Fruit fly (Drosophila melanogaster) whole organism, prepupa: ENCODE data around the gene Ifrd1.
A peak's percentile ranks its signal among the peaks of the same experiment; 100 is the strongest.

Experiments
- Blimp-1 ChIP-seq: fragments of 200-800 bp; sonication (Bioruptor generic); optimal IDR thresholded peaks from 3 replicates; lab custom pipeline; 2017; ENCODE audit warnings: missing biosample characterization, missing genetic modification characterization, mild to moderate bottlenecking, moderate library complexity, missing genetic modification reagents
- CG10631 ChIP-seq: fragments of 200-800 bp; sonication (Bioruptor generic); optimal IDR thresholded peaks from 2 replicates; lab custom pipeline; 2016; ENCODE audit warnings: missing biosample characterization, missing genetic modification characterization
- CG11294 ChIP-seq: fragments of 200-800 bp; sonication (Bioruptor generic); IDR thresholded peaks from 2 replicates; pipeline ENCODE4 v1.3.6; 2022; ENCODE audit warnings: missing biosample characterization, missing genetic modification characterization
- CG1621 ChIP-seq: fragments of 200-800 bp; sonication (Bioruptor generic); optimal IDR thresholded peaks from 3 replicates; lab custom pipeline; 2018; ENCODE audit warnings: missing biosample characterization, mild to moderate bottlenecking, missing genetic modification characterization
- CG16779 ChIP-seq: fragments of 200-800 bp; sonication (Bioruptor generic); optimal IDR thresholded peaks from 3 replicates; lab custom pipeline; 2017; ENCODE audit warnings: missing biosample characterization, mild to moderate bottlenecking, missing genetic modification characterization
- CG3032 ChIP-seq: fragments of 200-800 bp; optimal IDR thresholded peaks from 2 replicates; lab custom pipeline; 2019; ENCODE audit warnings: missing biosample characterization, mild to moderate bottlenecking, missing genetic modification characterization, moderate library complexity
- CG32006 ChIP-seq: fragments of 200-800 bp; sonication (Bioruptor generic); optimal IDR thresholded peaks from 3 replicates; lab custom pipeline; 2017; ENCODE audit warnings: missing biosample characterization, mild to moderate bottlenecking, missing genetic modification characterization
- CG34406 ChIP-seq: fragments of 200-800 bp; sonication (Bioruptor generic); optimal IDR thresholded peaks from 3 replicates; lab custom pipeline; 2016; ENCODE audit warnings: missing biosample characterization, missing genetic modification characterization
- CG3919 ChIP-seq: fragments of 200-800 bp; sonication (Bioruptor generic); optimal IDR thresholded peaks from 3 replicates; lab custom pipeline; 2016; ENCODE audit warnings: missing biosample characterization, missing genetic modification characterization
- CG4318 ChIP-seq: fragments of 200-800 bp; sonication (Bioruptor generic); optimal IDR thresholded peaks from 3 replicates; lab custom pipeline; 2017; ENCODE audit warnings: missing biosample characterization, mild to moderate bottlenecking, missing genetic modification characterization
- CG6163 ChIP-seq: fragments of 200-800 bp; sonication (Bioruptor generic); IDR thresholded peaks from 3 replicates; pipeline ENCODE4 v1.3.6; 2022; ENCODE audit warnings: missing biosample characterization, missing genetic modification characterization
- CG6792 ChIP-seq: fragments of 200-800 bp; sonication (Bioruptor generic); optimal IDR thresholded peaks from 3 replicates; lab custom pipeline; 2016; ENCODE audit warnings: missing biosample characterization, missing genetic modification characterization
- CG7368 ChIP-seq: fragments of 200-800 bp; sonication (Bioruptor generic); optimal IDR thresholded peaks from 3 replicates; lab custom pipeline; 2016; ENCODE audit warnings: missing biosample characterization, missing genetic modification characterization
- CG8119 ChIP-seq: fragments of 200-800 bp; sonication (Bioruptor generic); IDR thresholded peaks from 3 replicates; pipeline ENCODE4 v1.3.6; 2022; ENCODE audit warnings: missing biosample characterization, missing genetic modification characterization
- CG9139 ChIP-seq: fragments of 200-800 bp; sonication (Bioruptor generic); optimal IDR thresholded peaks from 3 replicates; lab custom pipeline; 2017; ENCODE audit warnings: missing biosample characterization, mild to moderate bottlenecking, missing genetic modification characterization
- Eip78C ChIP-seq: fragments of 200-800 bp; sonication (Bioruptor generic); peaks from one replicate; lab custom pipeline; 2016; ENCODE audit warnings: missing biosample characterization, missing genetic modification characterization
- Ets96B ChIP-seq: fragments of 200-800 bp; optimal IDR thresholded peaks from 2 replicates; lab custom pipeline; 2019; ENCODE audit warnings: missing biosample characterization, mild to moderate bottlenecking, missing genetic modification characterization, moderate library complexity
- Hr39 ChIP-seq: fragments of 200-800 bp; sonication (Bioruptor generic); optimal IDR thresholded peaks from 2 replicates; lab custom pipeline; 2016; ENCODE audit warnings: missing biosample characterization, missing genetic modification characterization
- Hr4 ChIP-seq: fragments of 200-800 bp; sonication (Bioruptor generic); optimal IDR thresholded peaks from 3 replicates; lab custom pipeline; 2016; ENCODE audit warnings: missing biosample characterization, missing genetic modification characterization
- Lpt ChIP-seq: fragments of 200-800 bp; sonication (Bioruptor generic); optimal IDR thresholded peaks from 3 replicates; lab custom pipeline; 2016; ENCODE audit warnings: missing biosample characterization, missing genetic modification characterization
- Met ChIP-seq: fragments of 200-800 bp; sonication (Bioruptor generic); optimal IDR thresholded peaks from 3 replicates; lab custom pipeline; 2016; ENCODE audit warnings: missing biosample characterization, missing genetic modification characterization
- OdsH ChIP-seq: fragments of 200-800 bp; sonication (Bioruptor generic); optimal IDR thresholded peaks from 3 replicates; lab custom pipeline; 2016; ENCODE audit warnings: missing biosample characterization, missing genetic modification characterization
- Smox ChIP-seq: fragments of 200-800 bp; sonication (Bioruptor generic); optimal IDR thresholded peaks from 3 replicates; lab custom pipeline; 2016; ENCODE audit warnings: missing biosample characterization, missing genetic modification characterization
- Sox14 ChIP-seq: fragments of 200-800 bp; sonication (Bioruptor generic); optimal IDR thresholded peaks from 3 replicates; lab custom pipeline; 2016; ENCODE audit warnings: missing biosample characterization, missing genetic modification characterization
- Sox15 ChIP-seq: fragments of 200-800 bp; sonication (Bioruptor generic); optimal IDR thresholded peaks from 3 replicates; lab custom pipeline; 2016; ENCODE audit warnings: missing biosample characterization, missing genetic modification characterization
- achi ChIP-seq: fragments of 200-800 bp; sonication (Bioruptor generic); optimal IDR thresholded peaks from 3 replicates; lab custom pipeline; 2016; ENCODE audit warnings: missing biosample characterization, missing genetic modification characterization
- dac ChIP-seq: fragments of 200-800 bp; sonication (Bioruptor generic); optimal IDR thresholded peaks from 2 replicates; lab custom pipeline; 2017; ENCODE audit warnings: missing biosample characterization, mild to moderate bottlenecking, missing genetic modification characterization
- eg ChIP-seq: fragments of 200-800 bp; sonication (Bioruptor generic); IDR thresholded peaks from 3 replicates; pipeline ENCODE4 v1.3.6; 2022; ENCODE audit warnings: missing biosample characterization, missing genetic modification characterization
- fd59A ChIP-seq: fragments of 200-800 bp; sonication (Bioruptor generic); optimal IDR thresholded peaks from 2 replicates; lab custom pipeline; 2017; ENCODE audit warnings: missing biosample characterization, mild to moderate bottlenecking, missing genetic modification characterization, missing genetic modification reagents
- fkh ChIP-seq: fragments of 200-800 bp; sonication (Bioruptor generic); optimal IDR thresholded peaks from 3 replicates; lab custom pipeline; 2017; ENCODE audit warnings: missing biosample characterization, mild to moderate bottlenecking, missing genetic modification characterization, moderate library complexity
- lz ChIP-seq: fragments of 200-800 bp; sonication (Bioruptor generic); optimal IDR thresholded peaks from 3 replicates; lab custom pipeline; 2016; ENCODE audit warnings: missing biosample characterization, missing genetic modification characterization
- salr ChIP-seq, 2 experiments: fragments of 200-800 bp; sonication (Bioruptor generic); optimal IDR thresholded peaks; 3 replicates each; lab custom pipeline; 2016 to 2018; ENCODE audit warnings: missing biosample characterization in 2 of 2, missing genetic modification characterization in 2 of 2, mild to moderate bottlenecking in 1 of 2
- spab ChIP-seq: fragments of 200-800 bp; sonication (Bioruptor generic); optimal IDR thresholded peaks from 2 replicates; lab custom pipeline; 2017; ENCODE audit warnings: missing biosample characterization, mild to moderate bottlenecking, missing genetic modification characterization, missing genetic modification reagents
- topi ChIP-seq: fragments of 200-800 bp; sonication (Bioruptor generic); optimal IDR thresholded peaks from 3 replicates; lab custom pipeline; 2016; ENCODE audit warnings: missing biosample characterization, missing genetic modification characterization
- vri ChIP-seq: fragments of 200-800 bp; sonication (Bioruptor generic); optimal IDR thresholded peaks from 3 replicates; lab custom pipeline; 2016; ENCODE audit warnings: missing biosample characterization, mild to moderate bottlenecking, missing genetic modification characterization

The Ifrd1 gene

DNA sequence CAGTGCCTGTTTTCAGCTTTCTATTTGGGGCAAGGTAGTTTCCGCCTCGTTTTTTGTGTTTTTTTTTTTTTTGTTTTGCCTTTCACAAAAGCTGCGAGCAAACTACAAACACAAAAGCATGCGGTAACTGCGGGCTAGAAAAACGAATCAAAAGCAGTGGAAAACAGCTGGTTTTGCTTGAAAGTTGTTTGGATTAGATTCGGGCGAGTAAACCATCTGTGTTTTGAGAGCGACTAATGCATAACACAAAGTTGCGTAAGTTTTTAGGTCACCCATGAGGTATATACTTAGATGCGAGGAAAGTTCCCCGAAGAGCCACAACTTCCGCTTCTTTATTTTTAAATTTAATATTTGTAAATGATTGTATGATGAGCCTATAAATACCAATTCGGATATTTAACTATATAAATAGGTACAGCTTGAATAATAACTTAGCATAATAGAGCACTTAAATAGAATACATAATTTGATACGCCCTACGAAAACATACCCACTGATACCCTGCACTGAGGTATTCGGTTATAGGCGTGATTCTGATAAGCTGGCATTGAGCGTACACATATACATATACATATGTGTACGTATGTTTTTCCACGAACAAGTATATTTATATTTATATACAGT, 1.9 kb downstream of the Ifrd1 start (continued):
- no peak for TF ChIP-seq CG3919 (GFP tag; lab: Kevin White, UChicago)

dm6 chr2L:2869008-2869702, 5.1 kb downstream of the Ifrd1 start, which contains the start of gene CG8813:
Gene CG8813, plus strand, starts transcription at chr2L:2869652.
- TF ChIP-seq Eip78C = peak; percentile 16
- TF ChIP-seq CG32006 (GFP tag; lab: Kevin White, UChicago) = no peak

DNA sequence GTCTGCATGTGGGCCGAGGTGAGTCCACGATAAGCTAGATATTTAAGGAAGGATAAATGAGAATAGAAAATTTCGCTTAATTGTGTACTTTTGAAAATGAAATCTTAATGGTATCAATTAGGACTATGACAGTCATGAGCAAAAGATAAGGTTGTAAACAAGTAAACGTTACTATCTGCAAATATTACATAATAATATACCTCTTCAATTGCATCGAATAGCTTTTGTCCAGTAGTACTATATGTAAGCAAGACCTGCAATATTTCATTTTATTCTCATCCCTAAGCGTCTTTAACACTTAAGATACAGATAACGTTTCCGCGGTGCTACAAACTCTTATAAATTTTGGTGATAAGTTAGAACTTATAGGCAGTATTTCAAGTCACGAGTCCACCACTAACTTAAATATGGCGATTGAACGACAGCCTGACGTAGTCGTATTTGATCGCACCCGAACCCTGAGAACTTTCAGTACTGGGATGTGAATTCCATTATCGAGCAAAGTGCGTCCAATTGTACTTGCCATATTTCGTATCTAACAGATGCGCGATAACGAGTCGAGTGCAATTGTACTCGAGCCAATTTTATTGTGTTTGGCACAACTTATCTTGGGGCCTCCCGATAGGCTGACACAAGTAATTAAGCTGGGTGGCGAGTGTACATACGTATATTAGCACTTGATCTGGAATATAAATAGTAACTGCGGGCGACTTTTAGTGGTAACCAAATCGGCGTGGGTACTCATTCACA, 8.6 kb downstream of the Ifrd1 start:
- TF ChIP-seq Met (GFP tag; lab: Kevin White, UChicago) (no peak), CG10631 (GFP tag; lab: Kevin White, UChicago) (no peak), Eip78C (peak; percentile 42), Blimp-1 (GFP tag; lab: Kevin White, UChicago) (no peak), CG4318 (no peak), CG3032 (tag; lab: Kevin White, UChicago) (no peak), lz (no peak), OdsH (GFP tag; lab: Kevin White, UChicago) (no peak), eg (no peak), vri (GFP tag; lab: Kevin White, UChicago) (peak; percentile 70), CG6792 (GFP tag; lab: Kevin White, UChicago) (no peak), CG34406 (GFP tag; lab: Kevin White, UChicago) (no peak)

- TF ChIP-seq eg (0 out of 3 replicates have a peak, but pooled peaks have one; percentile 27), CG1621 (tag; lab: Kevin White, UChicago) (no peak), fkh (GFP tag; lab: Kevin White, UChicago) (peak; percentile 95)
Observed at dm6 chr2L:2864601-2865000, 9.7 kb downstream of the Ifrd1 start.

dm6 chr2L:2862621-2862962, 11.7 kb downstream of the Ifrd1 start:
- TF ChIP-seq CG8119 (peak; percentile 34; the same call in 1 of the 3 replicates), topi (GFP tag; lab: Kevin White, UChicago) (no peak)
- TF ChIP-seq, all 60 proteins: peak for 1

- TF ChIP-seq dac (peak; percentile 18), Smox (GFP tag; lab: Kevin White, UChicago) (no peak), Sox14 (peak; percentile 22), CG8119 (peak; percentile 53), achi (GFP tag; lab: Kevin White, UChicago) (peak; percentile 8), CG16779 (tag; lab: Kevin White, UChicago) (peak; percentile 54), lz (no peak), CG32006 (GFP tag; lab: Kevin White, UChicago) (peak; percentile 61), Sox15 (GFP tag; lab: Kevin White, UChicago) (no peak), CG34406 (GFP tag; lab: Kevin White, UChicago) (peak; percentile 7), CG11294 (GFP tag; lab: Robert Waterston, UW) (no peak; the same call in none of the 2 replicates), CG3919 (GFP tag; lab: Kevin White, UChicago) (peak; percentile 24), CG1621 (tag; lab: Kevin White, UChicago) (peak; percentile 89), spab (GFP tag; lab: Kevin White, UChicago) (no peak), vri (GFP tag; lab: Kevin White, UChicago) (peak; percentile 88), CG9139 (no peak), CG7368 (GFP tag; lab: Kevin White, UChicago) (no peak), Hr4 (GFP tag; lab: Kevin White, UChicago) (peak; percentile 5), Eip78C (peak; percentile 70), CG3032 (tag; lab: Kevin White, UChicago) (peak; percentile 27), Lpt (GFP tag; lab: Kevin White, UChicago) (peak; percentile 31), topi (GFP tag; lab: Kevin White, UChicago) (peak; percentile 10), salr (GFP tag; optimal IDR thresholded peaks at IDR 0.05; lab: Kevin White, UChicago) (peak in 1 of 2 experiments; percentile 58), fd59A (GFP tag; lab: Kevin White, UChicago) (peak; percentile 11), CG6163 (peak; percentile 44; the same call in 1 of the 3 replicates), Ets96B (tag; lab: Kevin White, UChicago) (peak; percentile 23), Hr39 (GFP tag; lab: Kevin White, UChicago) (no peak)
Observed at dm6 chr2L:2861885-2862620, 12.2 kb downstream of the Ifrd1 start.
